Fruit fly (Drosophila melanogaster) whole organism, prepupa: ENCODE data around the gene Sry-alpha.

Experiments used
- CG10631 ChIP-seq: fragments of 200-800 bp; sonication (Bioruptor generic); optimal IDR thresholded peaks from 2 replicates; lab custom pipeline; 2016; ENCODE audit warnings: missing biosample characterization, missing genetic modification characterization
- CG11294 ChIP-seq: fragments of 200-800 bp; sonication (Bioruptor generic); IDR thresholded peaks from 2 replicates; pipeline ENCODE4 v1.3.6; 2022; ENCODE audit warnings: missing biosample characterization, missing genetic modification characterization
- CG11762 ChIP-seq: fragments of 200-800 bp; sonication (Bioruptor generic); optimal IDR thresholded peaks from 3 replicates; lab custom pipeline; 2016; ENCODE audit warnings: missing biosample characterization, missing genetic modification characterization; ENCODE audit not compliant: insufficient read depth
- CG11902 ChIP-seq: fragments of 200-800 bp; sonication (Bioruptor generic); optimal IDR thresholded peaks from 3 replicates; lab custom pipeline; 2016; ENCODE audit warnings: missing biosample characterization, missing genetic modification characterization
- CG15336 ChIP-seq: fragments of 200-800 bp; sonication (Bioruptor generic); IDR thresholded peaks from 2 replicates; pipeline ENCODE4 v1.3.6; 2022; ENCODE audit warnings: missing biosample characterization, missing genetic modification characterization
- CG16779 ChIP-seq: fragments of 200-800 bp; sonication (Bioruptor generic); optimal IDR thresholded peaks from 3 replicates; lab custom pipeline; 2017; ENCODE audit warnings: missing biosample characterization, mild to moderate bottlenecking, missing genetic modification characterization
- CG31627 ChIP-seq: fragments of 200-800 bp; sonication (Bioruptor generic); optimal IDR thresholded peaks from 3 replicates; lab custom pipeline; 2016; ENCODE audit warnings: missing biosample characterization, missing genetic modification characterization
- CG32006 ChIP-seq: fragments of 200-800 bp; sonication (Bioruptor generic); optimal IDR thresholded peaks from 3 replicates; lab custom pipeline; 2017; ENCODE audit warnings: missing biosample characterization, mild to moderate bottlenecking, missing genetic modification characterization
- CG3919 ChIP-seq: fragments of 200-800 bp; sonication (Bioruptor generic); optimal IDR thresholded peaks from 3 replicates; lab custom pipeline; 2016; ENCODE audit warnings: missing biosample characterization, missing genetic modification characterization
- CG4318 ChIP-seq: fragments of 200-800 bp; sonication (Bioruptor generic); optimal IDR thresholded peaks from 3 replicates; lab custom pipeline; 2017; ENCODE audit warnings: missing biosample characterization, mild to moderate bottlenecking, missing genetic modification characterization
- CG6276 ChIP-seq: fragments of 200-800 bp; sonication (Bioruptor generic); optimal IDR thresholded peaks from 2 replicates; lab custom pipeline; 2017; ENCODE audit warnings: missing biosample characterization, mild to moderate bottlenecking, missing genetic modification characterization
- CG6792 ChIP-seq: fragments of 200-800 bp; sonication (Bioruptor generic); optimal IDR thresholded peaks from 3 replicates; lab custom pipeline; 2016; ENCODE audit warnings: missing biosample characterization, missing genetic modification characterization
- CG6808 ChIP-seq: fragments of 200-800 bp; sonication (Bioruptor generic); optimal IDR thresholded peaks from 3 replicates; lab custom pipeline; 2017; ENCODE audit warnings: missing biosample characterization, missing genetic modification characterization, mild to moderate bottlenecking, moderate library complexity, missing genetic modification reagents
- CG6854 ChIP-seq: fragments of 200-800 bp; sonication (Bioruptor generic); optimal IDR thresholded peaks from 2 replicates; lab custom pipeline; 2017; ENCODE audit warnings: missing biosample characterization, mild to moderate bottlenecking, missing genetic modification characterization
- CG7368 ChIP-seq: fragments of 200-800 bp; sonication (Bioruptor generic); optimal IDR thresholded peaks from 3 replicates; lab custom pipeline; 2016; ENCODE audit warnings: missing biosample characterization, missing genetic modification characterization
- CG8119 ChIP-seq: fragments of 200-800 bp; sonication (Bioruptor generic); IDR thresholded peaks from 3 replicates; pipeline ENCODE4 v1.3.6; 2022; ENCODE audit warnings: missing biosample characterization, missing genetic modification characterization
- CG8319 ChIP-seq: fragments of 200-800 bp; sonication (Bioruptor generic); optimal IDR thresholded peaks from 3 replicates; lab custom pipeline; 2016; ENCODE audit warnings: missing biosample characterization, missing genetic modification characterization
- CG8632 ChIP-seq: fragments of 200-800 bp; sonication (Bioruptor generic); optimal IDR thresholded peaks from 3 replicates; lab custom pipeline; 2016; ENCODE audit warnings: missing biosample characterization, missing genetic modification characterization
- CG9139 ChIP-seq: fragments of 200-800 bp; sonication (Bioruptor generic); optimal IDR thresholded peaks from 3 replicates; lab custom pipeline; 2017; ENCODE audit warnings: missing biosample characterization, mild to moderate bottlenecking, missing genetic modification characterization
- Eip75B ChIP-seq: fragments of 200-800 bp; sonication (Bioruptor generic); optimal IDR thresholded peaks from 3 replicates; lab custom pipeline; 2016; ENCODE audit warnings: missing biosample characterization, missing genetic modification characterization
- Eip78C ChIP-seq: fragments of 200-800 bp; sonication (Bioruptor generic); peaks from one replicate; lab custom pipeline; 2016; ENCODE audit warnings: missing biosample characterization, missing genetic modification characterization
- Eip93F ChIP-seq: fragments of 200-800 bp; sonication (Bioruptor generic); optimal IDR thresholded peaks from 2 replicates; lab custom pipeline; 2016; ENCODE audit warnings: missing biosample characterization, mild to moderate bottlenecking, missing genetic modification characterization
- Ets21C ChIP-seq: fragments of 200-800 bp; sonication (Bioruptor generic); optimal IDR thresholded peaks from 3 replicates; lab custom pipeline; 2016; ENCODE audit warnings: missing biosample characterization, missing genetic modification characterization
- Ets96B ChIP-seq: fragments of 200-800 bp; optimal IDR thresholded peaks from 2 replicates; lab custom pipeline; 2019; ENCODE audit warnings: missing biosample characterization, mild to moderate bottlenecking, missing genetic modification characterization, moderate library complexity
- Hr38 ChIP-seq: sonication (Bioruptor generic); optimal IDR thresholded peaks from 2 replicates; lab custom pipeline; 2016; ENCODE audit warnings: missing biosample characterization, missing genetic modification characterization
- Hr4 ChIP-seq: fragments of 200-800 bp; sonication (Bioruptor generic); optimal IDR thresholded peaks from 3 replicates; lab custom pipeline; 2016; ENCODE audit warnings: missing biosample characterization, missing genetic modification characterization
- Met ChIP-seq: fragments of 200-800 bp; sonication (Bioruptor generic); optimal IDR thresholded peaks from 3 replicates; lab custom pipeline; 2016; ENCODE audit warnings: missing biosample characterization, missing genetic modification characterization
- OdsH ChIP-seq: fragments of 200-800 bp; sonication (Bioruptor generic); optimal IDR thresholded peaks from 3 replicates; lab custom pipeline; 2016; ENCODE audit warnings: missing biosample characterization, missing genetic modification characterization
- Sox15 ChIP-seq: fragments of 200-800 bp; sonication (Bioruptor generic); optimal IDR thresholded peaks from 3 replicates; lab custom pipeline; 2016; ENCODE audit warnings: missing biosample characterization, missing genetic modification characterization
- acj6 ChIP-seq: fragments of 200-800 bp; sonication (Bioruptor generic); optimal IDR thresholded peaks from 3 replicates; lab custom pipeline; 2016; ENCODE audit warnings: missing biosample characterization, missing genetic modification characterization
- dsx ChIP-seq: fragments of 200-800 bp; optimal IDR thresholded peaks from 3 replicates; lab custom pipeline; 2019; ENCODE audit warnings: missing biosample characterization, mild to moderate bottlenecking, missing genetic modification characterization, moderate library complexity; ENCODE audit not compliant: poor library complexity, severe bottlenecking
- eg ChIP-seq: fragments of 200-800 bp; sonication (Bioruptor generic); IDR thresholded peaks from 3 replicates; pipeline ENCODE4 v1.3.6; 2022; ENCODE audit warnings: missing biosample characterization, missing genetic modification characterization
- esn ChIP-seq: fragments of 200-800 bp; sonication (Bioruptor generic); optimal IDR thresholded peaks from 2 replicates; lab custom pipeline; 2016; ENCODE audit warnings: missing biosample characterization, mild to moderate bottlenecking, missing genetic modification characterization, moderate library complexity
- fd59A ChIP-seq: fragments of 200-800 bp; sonication (Bioruptor generic); optimal IDR thresholded peaks from 2 replicates; lab custom pipeline; 2017; ENCODE audit warnings: missing biosample characterization, mild to moderate bottlenecking, missing genetic modification characterization, missing genetic modification reagents
- fkh ChIP-seq: fragments of 200-800 bp; sonication (Bioruptor generic); optimal IDR thresholded peaks from 3 replicates; lab custom pipeline; 2017; ENCODE audit warnings: missing biosample characterization, mild to moderate bottlenecking, missing genetic modification characterization, moderate library complexity
- lz ChIP-seq: fragments of 200-800 bp; sonication (Bioruptor generic); optimal IDR thresholded peaks from 3 replicates; lab custom pipeline; 2016; ENCODE audit warnings: missing biosample characterization, missing genetic modification characterization
- pdm3 ChIP-seq: fragments of 200-800 bp; sonication (Bioruptor generic); optimal IDR thresholded peaks from 3 replicates; lab custom pipeline; 2016; ENCODE audit warnings: missing biosample characterization, missing genetic modification characterization
- salr ChIP-seq, 2 experiments: fragments of 200-800 bp; sonication (Bioruptor generic); optimal IDR thresholded peaks; 3 replicates each; lab custom pipeline; 2016 to 2018; ENCODE audit warnings: missing biosample characterization in 2 of 2, missing genetic modification characterization in 2 of 2, mild to moderate bottlenecking in 1 of 2
- spab ChIP-seq: fragments of 200-800 bp; sonication (Bioruptor generic); optimal IDR thresholded peaks from 2 replicates; lab custom pipeline; 2017; ENCODE audit warnings: missing biosample characterization, mild to moderate bottlenecking, missing genetic modification characterization, missing genetic modification reagents
- ss ChIP-seq, 2 experiments: fragments of 200-800 bp; sonication (Bioruptor generic); optimal IDR thresholded peaks; 2 replicates in 1 of 2; 3 replicates in 1 of 2; lab custom pipeline; 2017 to 2018; ENCODE audit warnings: mild to moderate bottlenecking in 2 of 2, missing biosample characterization in 2 of 2, missing genetic modification characterization in 2 of 2, moderate library complexity in 1 of 2
- svp ChIP-seq: fragments of 200-800 bp; sonication (Bioruptor generic); peaks from one replicate; lab custom pipeline; 2016; ENCODE audit warnings: missing biosample characterization, missing genetic modification characterization
- topi ChIP-seq: fragments of 200-800 bp; sonication (Bioruptor generic); optimal IDR thresholded peaks from 3 replicates; lab custom pipeline; 2016; ENCODE audit warnings: missing biosample characterization, missing genetic modification characterization

Sry-alpha gene

dm6 chr3R:30005332-30005979 lies 34.1 kb upstream of the Sry-alpha start (continued):
- TF ChIP-seq CG6276 (GFP tag; lab: Kevin White, UChicago) (no peak), eg (peak; percentile 87), CG8632 (GFP tag; lab: Kevin White, UChicago) (no peak), CG10631 (peak; percentile 51), CG11902 (GFP tag; lab: Kevin White, UChicago) (no peak), Hr4 (GFP tag; lab: Kevin White, UChicago) (no peak), CG31627 (GFP tag; lab: Kevin White, UChicago) (no peak), CG6792 (GFP tag; lab: Kevin White, UChicago) (no peak), CG9139 (GFP tag; lab: Kevin White, UChicago) (peak; percentile 75), CG3919 (GFP tag; lab: Kevin White, UChicago) (peak; percentile 10), CG16779 (tag; lab: Kevin White, UChicago) (peak; percentile 78), CG15336 (GFP tag; lab: Robert Waterston, UW) (peak; percentile 41; the same call in 1 of the 2 replicates), Eip75B (GFP tag; lab: Kevin White, UChicago) (peak; percentile 41), Met (no peak), CG6854 (GFP tag; lab: Kevin White, UChicago) (no peak), spab (GFP tag; lab: Kevin White, UChicago) (peak; percentile 58), svp (no peak), OdsH (GFP tag; lab: Kevin White, UChicago) (no peak), Hr38 (GFP tag; lab: Kevin White, UChicago) (no peak), Sox15 (no peak), CG8319 (no peak), topi (GFP tag; lab: Kevin White, UChicago) (no peak), Ets96B (tag; lab: Kevin White, UChicago) (peak; percentile 49), fkh (GFP tag; lab: Kevin White, UChicago) (no peak), CG7368 (GFP tag; lab: Kevin White, UChicago) (no peak), CG8119 (peak; percentile 67), CG11294 (GFP tag; lab: Robert Waterston, UW) (peak; percentile 12; the same call in 1 of the 2 replicates), pdm3 (GFP tag; lab: Kevin White, UChicago) (no peak), salr (GFP tag; optimal IDR thresholded peaks at IDR 0.05; lab: Kevin White, UChicago) (peak in 1 of 2 experiments; percentile 1), Eip93F (GFP tag; lab: Kevin White, UChicago) (no peak), CG4318 (GFP tag; lab: Kevin White, UChicago) (no peak), CG32006 (GFP tag; lab: Kevin White, UChicago) (peak; percentile 47), acj6 (GFP tag; lab: Kevin White, UChicago) (no peak), Eip78C (GFP tag; lab: Kevin White, UChicago) (peak; percentile 62), ss (GFP tag; optimal IDR thresholded peaks at IDR 0.05; lab: Kevin White, UChicago) (peak; percentile 81 to 85)
- TF ChIP-seq, all 60 proteins: peak for 22

DNA sequence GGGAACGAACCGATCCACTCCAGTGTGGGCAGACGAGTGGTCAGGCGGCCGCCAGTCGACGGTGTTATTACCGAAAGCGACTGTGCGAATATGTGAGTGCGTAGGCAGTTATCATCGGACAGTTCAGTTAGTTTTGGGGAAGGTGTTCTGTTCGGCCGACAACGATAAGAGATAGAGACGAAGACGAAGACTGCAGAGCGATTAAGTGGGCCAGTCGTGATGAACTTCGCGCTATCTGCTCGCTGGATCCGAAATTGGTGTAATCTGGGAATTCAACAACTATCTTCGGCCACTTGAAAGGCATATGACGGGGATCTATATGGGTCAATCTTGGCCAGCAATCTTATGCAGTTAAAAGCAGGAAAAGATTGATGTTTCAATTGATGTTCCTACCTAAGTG lies 30.3 kb upstream of the Sry-alpha start, which contains the start of gene CG7912:
CG7912 (minus strand) TSS at position 17 of the 400 bp plus-strand sequence.
- no peak for TF ChIP-seq fd59A (GFP tag; lab: Kevin White, UChicago)
- TF ChIP-seq pdm3 (GFP tag; lab: Kevin White, UChicago) = no peak
- TF ChIP-seq CG4318 (GFP tag; lab: Kevin White, UChicago) = no peak
- TF ChIP-seq esn (GFP tag; lab: Kevin White, UChicago) = no peak
- TF ChIP-seq CG32006 (GFP tag; lab: Kevin White, UChicago) = no peak
- TF ChIP-seq CG8319 = no peak
- no peak for TF ChIP-seq CG6808 (GFP tag; lab: Kevin White, UChicago)
- TF ChIP-seq CG11762 = no peak
- no peak for TF ChIP-seq dsx
- TF ChIP-seq Ets21C (GFP tag; lab: Kevin White, UChicago) = no peak
- TF ChIP-seq CG11294 (GFP tag; lab: Robert Waterston, UW) = no peak
- TF ChIP-seq Eip93F (GFP tag; lab: Kevin White, UChicago) = no peak
- TF ChIP-seq lz = no peak
- TF ChIP-seq, all 60 proteins: peak for 0
